Worm (Caenorhabditis elegans) whole organism, L2 larva: ENCODE measurements around the gene par-1.

Source experiments
- Y55F3AM.14 ChIP-seq: fragments of 200-800 bp; sonication (Bioruptor generic); optimal IDR thresholded peaks from 2 replicates; lab custom pipeline; 2018; ENCODE audit warnings: mild to moderate bottlenecking, missing genetic modification characterization, missing compliant biosample characterization
- ama-1 ChIP-seq: fragments of 150-350 bp; optimal IDR thresholded peaks from 2 replicates; lab custom pipeline; 2018; ENCODE audit warnings: inconsistent platforms
- ceh-82 ChIP-seq: fragments of 150-350 bp; optimal IDR thresholded peaks from 2 replicates; lab custom pipeline; 2014; ENCODE audit warnings: missing biosample characterization, missing genetic modification characterization
- egl-27 ChIP-seq: sonication (generic microtip); optimal IDR thresholded peaks from 3 replicates; lab custom pipeline; 2017; ENCODE audit warnings: missing biosample characterization, missing genetic modification reagents, missing genetic modification characterization
- elt-3 ChIP-seq: sonication (generic microtip); optimal IDR thresholded peaks from 2 replicates; lab custom pipeline; 2017; ENCODE audit warnings: missing biosample characterization, missing genetic modification characterization
- nhr-10 ChIP-seq: sonication (generic microtip); optimal IDR thresholded peaks from 2 replicates; lab custom pipeline; 2017; ENCODE audit warnings: missing biosample characterization, missing genetic modification characterization
- nhr-237 ChIP-seq: fragments of 150-350 bp; optimal IDR thresholded peaks from 2 replicates; lab custom pipeline; 2014; ENCODE audit warnings: missing biosample characterization, missing genetic modification characterization
- ztf-11 ChIP-seq: sonication (generic microtip); optimal IDR thresholded peaks from 2 replicates; lab custom pipeline; 2017; ENCODE audit warnings: missing biosample characterization, missing genetic modification characterization

DNA sequence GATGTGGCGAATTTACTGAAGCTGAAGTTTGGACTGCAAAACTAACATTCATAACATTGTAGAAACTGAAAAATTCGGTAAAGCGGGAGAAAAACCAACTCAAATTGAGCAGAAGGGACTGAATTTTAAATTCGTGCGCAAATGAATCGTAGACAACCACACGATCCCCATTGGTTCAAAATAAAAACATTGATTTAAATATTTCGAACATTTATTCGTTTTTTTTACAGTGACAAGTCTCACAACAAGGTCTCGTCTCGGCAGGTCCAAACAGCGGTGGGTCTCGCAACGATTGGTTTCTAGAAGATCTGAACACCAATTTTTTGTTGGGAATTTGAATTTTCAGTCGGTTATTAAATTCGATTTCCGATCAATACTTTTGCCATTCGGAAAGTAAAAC, 59.6 kb downstream of the par-1 start, which contains the start of gene D1086.18:
- TF ChIP-seq ceh-82 (no peak), nhr-237 (tag; lab: Kevin White, UChicago) (no peak), ztf-11 (tag; lab: Kevin White, UChicago) (no peak), elt-3 (no peak), egl-27 (no peak), Y55F3AM.14 (no peak), nhr-10 (tag; lab: Kevin White, UChicago) (no peak), ama-1 (lab: Kevin White, UChicago) (no peak)
